Fruit fly (Drosophila melanogaster): ENCODE results near the gene CG31523.

Gene CG31523

dm6 chr3R:4466894-4467293, 12.1 kb downstream of the CG31523 start (continued):
- TF ChIP-seq Aef1 (GFP tag; IDR thresholded peaks at IDR 0.05) (no peak), CG10462 (GFP tag; optimal IDR thresholded peaks at IDR 0.05) (no peak), crp (GFP tag; optimal IDR thresholded peaks at IDR 0.05) (no peak), CG9727 (GFP tag; optimal IDR thresholded peaks at IDR 0.05) (no peak), gcm2 (GFP tag; optimal IDR thresholded peaks at IDR 0.05) (no peak), Six4 (GFP tag; optimal IDR thresholded peaks at IDR 0.05) (no peak), CG15479 (GFP tag; optimal IDR thresholded peaks at IDR 0.05) (no peak), CG12236 (GFP tag; optimal IDR thresholded peaks at IDR 0.05) (no peak), lov (optimal IDR thresholded peaks at IDR 0.05) (no peak), lov (GFP tag; IDR thresholded peaks at IDR 0.05) (0 out of 3 replicates have a peak, but pooled peaks have one; percentile 4), gem (tag; optimal IDR thresholded peaks at IDR 0.05) (no peak), ftz-f1 (GFP tag; optimal IDR thresholded peaks at IDR 0.05) (peak; percentile 14), CTCF (GFP tag; optimal IDR thresholded peaks at IDR 0.05) (no peak), Sox100B (GFP tag; optimal IDR thresholded peaks at IDR 0.05) (no peak)

- TF ChIP-seq otp (GFP tag; IDR thresholded peaks at IDR 0.05) (0 out of 3 replicates have a peak, but pooled peaks have one; percentile 15), Ets97D (GFP tag; optimal IDR thresholded peaks at IDR 0.05) (no peak), maf-S (GFP tag; optimal IDR thresholded peaks at IDR 0.05) (no peak), CG42726 (GFP tag; IDR thresholded peaks at IDR 0.05; ENCODE audit: partially characterized antibody) (0 out of 2 replicates have a peak, but pooled peaks have one; percentile 14), CG17328 (GFP tag; IDR thresholded peaks at IDR 0.05) (0 out of 2 replicates have a peak, but pooled peaks have one; percentile 5), CG5953 (GFP tag; IDR thresholded peaks at IDR 0.05) (peak; percentile 8; the same call in 1 of the 2 replicates), bcd (GFP tag; optimal IDR thresholded peaks at IDR 0.05) (no peak), CG9215 (GFP tag; IDR thresholded peaks at IDR 0.05) (0 out of 2 replicates have a peak, but pooled peaks have one; percentile 11), CG2712 (tag; optimal IDR thresholded peaks at IDR 0.05) (no peak), fu2 (GFP tag; optimal IDR thresholded peaks at IDR 0.05) (no peak), CG3847 (GFP tag; IDR thresholded peaks at IDR 0.05) (peak; percentile 27; the same call in 1 of the 2 replicates), Oaz (GFP tag; IDR thresholded peaks at IDR 0.05) (no peak), CkIIα-i1 (GFP tag; IDR thresholded peaks at IDR 0.05) (no peak), esg (GFP tag; conservative IDR thresholded peaks at IDR 0.05) (no peak), amos (GFP tag; IDR thresholded peaks at IDR 0.05; ENCODE audit: partially characterized antibody) (0 out of 2 replicates have a peak, but pooled peaks have one; percentile 11), CG8765 (GFP tag; IDR thresholded peaks at IDR 0.05) (no peak), Nf-YB (GFP tag; optimal IDR thresholded peaks at IDR 0.05) (no peak), dmrt99B (tag; optimal IDR thresholded peaks at IDR 0.05) (no peak), Spps (tag; optimal IDR thresholded peaks at IDR 0.05) (no peak), CG14014 (GFP tag; IDR thresholded peaks at IDR 0.05) (no peak), Rfx (GFP tag; IDR thresholded peaks at IDR 0.05) (no peak)
Measured at dm6 chr3R:4462783-4463182, 16.2 kb downstream of the CG31523 start, which contains the start of gene CG31522. Gene CG31522, minus strand, starts transcription at chr3R:4462883.

dm6 chr3R:4458272-4458671, 20.7 kb downstream of the CG31523 start:
- TF ChIP-seq CG43689 (GFP tag; IDR thresholded peaks at IDR 0.05) (no peak), Mad (GFP tag; optimal IDR thresholded peaks at IDR 0.05) (no peak), cad (GFP tag; optimal IDR thresholded peaks at IDR 0.05) (peak; percentile 86), unc-4 (GFP tag; IDR thresholded peaks at IDR 0.05; ENCODE audit: partially characterized antibody) (no peak), CG2202 (tag; optimal IDR thresholded peaks at IDR 0.05) (no peak), Dfd (GFP tag; optimal IDR thresholded peaks at IDR 0.05) (no peak), ATbp (GFP tag; optimal IDR thresholded peaks at IDR 0.05) (no peak), CG34224 (GFP tag; IDR thresholded peaks at IDR 0.05; ENCODE audit: partially characterized antibody) (no peak), Side (GFP tag; optimal IDR thresholded peaks at IDR 0.05) (no peak), zen (tag; optimal IDR thresholded peaks at IDR 0.05) (peak; percentile 88), CG7271 (tag; optimal IDR thresholded peaks at IDR 0.05) (peak; percentile 8), caup (GFP tag; optimal IDR thresholded peaks at IDR 0.05; ENCODE audit: severe bottlenecking) (no peak)
